Worm (Caenorhabditis elegans): ENCODE results near the gene F53F4.7.

Gene F53F4.7

ce11 chrV:13656346-13657254 is 42.8 kb upstream of the F53F4.7 start:
- TF ChIP-seq lin-15B (tag; optimal IDR thresholded peaks at IDR 0.05) (no peak), ceh-9 (tag; optimal IDR thresholded peaks at IDR 0.05) (no peak), elt-2 (tag; optimal IDR thresholded peaks at IDR 0.05) (peak; percentile 95), ceh-16 (tag; optimal IDR thresholded peaks at IDR 0.05) (no peak), tbx-2 (tag; optimal IDR thresholded peaks at IDR 0.05) (peak; percentile 24), ZK546.5 (tag; optimal IDR thresholded peaks at IDR 0.05) (no peak), nhr-77 (tag; optimal IDR thresholded peaks at IDR 0.05) (no peak), eor-1 (tag; optimal IDR thresholded peaks at IDR 0.05) (no peak), aly-2 (tag; optimal IDR thresholded peaks at IDR 0.05) (no peak), ceh-28 (tag; optimal IDR thresholded peaks at IDR 0.05) (peak; percentile 45), hmg-11 (tag; optimal IDR thresholded peaks at IDR 0.05) (no peak), snpc-4 (tag; optimal IDR thresholded peaks at IDR 0.05) (no peak), nhr-11 (tag; optimal IDR thresholded peaks at IDR 0.05) (no peak), nfya-1 (tag; optimal IDR thresholded peaks at IDR 0.05; ENCODE audit: insufficient read depth) (peak; percentile 39), R02D3.7 (tag; optimal IDR thresholded peaks at IDR 0.05) (peak; percentile 23), unc-62 (GFP tag; optimal IDR thresholded peaks at IDR 0.05) (peak; percentile 95), jun-1 (tag; optimal IDR thresholded peaks at IDR 0.05) (peak; percentile 52), nhr-12 (tag; optimal IDR thresholded peaks at IDR 0.05) (no peak), elt-3 (tag; optimal IDR thresholded peaks at IDR 0.05) (peak in 1 of 3 experiments; percentile 79), pha-4 (tag; optimal IDR thresholded peaks at IDR 0.05) (peak; percentile 52), elt-1 (tag; optimal IDR thresholded peaks at IDR 0.05) (no peak), sea-2 (GFP tag; optimal IDR thresholded peaks at IDR 0.05) (no peak), ztf-11 (tag; optimal IDR thresholded peaks at IDR 0.05) (no peak), nhr-67 (tag; optimal IDR thresholded peaks at IDR 0.05) (no peak), skn-1 (tag; optimal IDR thresholded peaks at IDR 0.05) (no peak), ztf-4 (tag; optimal IDR thresholded peaks at IDR 0.05) (no peak), fkh-10 (GFP tag; optimal IDR thresholded peaks at IDR 0.05) (no peak), nhr-28 (tag; optimal IDR thresholded peaks at IDR 0.05) (peak; percentile 45), nhr-23 (tag; optimal IDR thresholded peaks at IDR 0.05) (peak; percentile 94), fkh-2 (tag; optimal IDR thresholded peaks at IDR 0.05) (no peak), egl-27 (tag; optimal IDR thresholded peaks at IDR 0.05) (peak; percentile 25), daf-12 (tag; optimal IDR thresholded peaks at IDR 0.05) (no peak), zag-1 (tag; optimal IDR thresholded peaks at IDR 0.05) (no peak), ama-1 (optimal IDR thresholded peaks at IDR 0.05) (peak; percentile 95), lsy-12 (tag; optimal IDR thresholded peaks at IDR 0.05) (peak; percentile 69), nhr-25 (tag; optimal IDR thresholded peaks at IDR 0.05) (peak; percentile 98), pqm-1 (tag; optimal IDR thresholded peaks at IDR 0.05) (peak; percentile 77), nhr-76 (tag; optimal IDR thresholded peaks at IDR 0.05) (no peak), nhr-237 (tag; optimal IDR thresholded peaks at IDR 0.05) (no peak), egl-5 (tag; optimal IDR thresholded peaks at IDR 0.05) (no peak), unc-39 (tag; optimal IDR thresholded peaks at IDR 0.05) (no peak), lin-39 (tag; optimal IDR thresholded peaks at IDR 0.05) (peak; percentile 47), mdl-1 (tag; optimal IDR thresholded peaks at IDR 0.05) (no peak), nhr-43 (tag; optimal IDR thresholded peaks at IDR 0.05; ENCODE audit: poor library complexity, severe bottlenecking) (peak; percentile 91), fos-1 (tag; optimal IDR thresholded peaks at IDR 0.05) (no peak), ceh-82 (tag; optimal IDR thresholded peaks at IDR 0.05) (no peak), mml-1 (tag; optimal IDR thresholded peaks at IDR 0.05) (no peak)

Measured in whole organism, L3 larva.